Worm (Caenorhabditis elegans) whole organism, mixed stage, embryonic: Measurements from ENCODE around the gene K02G10.5.

ENCODE experiments used
- ces-1 ChIP-seq: fragments of 150-350 bp; optimal IDR thresholded peaks from 2 replicates; lab custom pipeline; 2014; ENCODE audit warnings: missing biosample characterization, missing genetic modification reagents, missing genetic modification characterization
- lin-13 ChIP-seq: fragments of 150-350 bp; optimal IDR thresholded peaks from 2 replicates; lab custom pipeline; 2014; ENCODE audit warnings: missing biosample characterization, missing genetic modification characterization
- pha-4 ChIP-seq: fragments of 150-350 bp; optimal IDR thresholded peaks from 2 replicates; lab custom pipeline; 2018; ENCODE audit warnings: missing biosample characterization, missing genetic modification reagents, missing genetic modification characterization

- TF ChIP-seq ces-1 (GFP tag; lab: Kevin White, UChicago) (no peak), pha-4 (no peak), lin-13 (no peak)
Observed at ce11 chrX:4658303-4658702, 32.7 kb downstream of the K02G10.5 start.
